Worm (Caenorhabditis elegans) whole organism, late embryonic: Measurements from ENCODE around the gene inx-10.

ENCODE experiments used
- C08G9.2 ChIP-seq: sonication (generic microtip); optimal IDR thresholded peaks from 2 replicates; lab custom pipeline; 2016; ENCODE audit warnings: mild to moderate bottlenecking, missing genetic modification characterization, moderate library complexity, missing compliant biosample characterization
- K09A11.1 ChIP-seq: sonication (generic microtip); optimal IDR thresholded peaks from 2 replicates; lab custom pipeline; 2017; ENCODE audit warnings: antibody characterized with exemption, mild to moderate bottlenecking, missing genetic modification characterization, missing compliant biosample characterization; ENCODE audit not compliant: insufficient read depth
- ama-1 ChIP-seq: fragments of 150-350 bp; optimal IDR thresholded peaks from 2 replicates; lab custom pipeline; 2014
- ceh-14 ChIP-seq: sonication (generic microtip); optimal IDR thresholded peaks from 2 replicates; lab custom pipeline; 2016; ENCODE audit warnings: missing genotype, missing genetic modification characterization, missing compliant biosample characterization
- ceh-30 ChIP-seq: fragments of 150-350 bp; optimal IDR thresholded peaks from 2 replicates; lab custom pipeline; 2014; ENCODE audit warnings: missing biosample characterization, missing genetic modification characterization
- elt-2 ChIP-seq: sonication (generic microtip); optimal IDR thresholded peaks from 2 replicates; lab custom pipeline; 2016; ENCODE audit warnings: missing genetic modification reagents, missing genetic modification characterization, missing compliant biosample characterization
- eyg-1 ChIP-seq: sonication (generic microtip); optimal IDR thresholded peaks from 2 replicates; lab custom pipeline; 2016; ENCODE audit warnings: missing genotype, missing genetic modification characterization, missing compliant biosample characterization
- fax-1 ChIP-seq: sonication (generic microtip); optimal IDR thresholded peaks from 2 replicates; lab custom pipeline; 2016; ENCODE audit warnings: missing genotype, missing genetic modification characterization, missing compliant biosample characterization
- hlh-6 ChIP-seq: sonication (generic microtip); optimal IDR thresholded peaks from 2 replicates; lab custom pipeline; 2016; ENCODE audit warnings: missing genotype, missing genetic modification characterization, missing compliant biosample characterization
- nhr-11 ChIP-seq: fragments of 150-350 bp; optimal IDR thresholded peaks from 2 replicates; lab custom pipeline; 2014; ENCODE audit warnings: missing biosample characterization, missing genetic modification characterization
- sox-4 ChIP-seq: sonication (generic microtip); optimal IDR thresholded peaks from 2 replicates; lab custom pipeline; 2017; ENCODE audit warnings: mild to moderate bottlenecking, missing genetic modification characterization, inconsistent platforms, missing compliant biosample characterization
- ttx-3 ChIP-seq: sonication (generic microtip); optimal IDR thresholded peaks from 2 replicates; lab custom pipeline; 2016; ENCODE audit warnings: missing genetic modification reagents, missing genetic modification characterization, missing compliant biosample characterization

DNA sequence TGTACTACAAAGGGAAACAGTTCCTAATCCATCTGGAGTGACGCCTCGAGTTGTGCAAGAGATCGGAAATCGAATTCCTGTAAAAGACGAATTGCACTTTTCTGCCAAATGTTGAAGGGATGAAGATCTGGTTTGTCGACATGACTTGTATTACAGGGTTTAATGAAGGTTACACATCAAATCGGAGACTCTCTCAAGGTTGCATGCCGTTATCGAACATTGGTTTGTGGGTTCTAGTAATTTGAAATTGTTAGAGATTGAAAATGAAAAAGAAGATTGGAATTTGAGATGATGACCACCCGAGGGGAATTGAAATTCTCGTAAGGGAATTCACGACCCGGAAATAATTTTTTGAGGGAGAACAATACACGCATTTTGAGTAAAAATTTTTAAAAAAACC lies 41.0 kb downstream of the inx-10 start:
- TF ChIP-seq C08G9.2 (tag; lab: Kevin White, UChicago) = no peak
- TF ChIP-seq ama-1 (lab: Kevin White, UChicago) = no peak
- TF ChIP-seq ceh-14 (tag; lab: Kevin White, UChicago) = no peak
- TF ChIP-seq ceh-30 (tag; lab: Kevin White, UChicago) = no peak
- no peak for TF ChIP-seq fax-1 (tag; lab: Kevin White, UChicago)
- no peak for TF ChIP-seq nhr-11
- no peak for TF ChIP-seq K09A11.1
- TF ChIP-seq eyg-1 (tag; lab: Kevin White, UChicago) = no peak
- TF ChIP-seq elt-2 = no peak
- no peak for TF ChIP-seq hlh-6 (tag; lab: Kevin White, UChicago)
- no peak for TF ChIP-seq sox-4 (tag; lab: Kevin White, UChicago)
- no peak for TF ChIP-seq ttx-3 (tag; lab: Kevin White, UChicago)
